Worm (Caenorhabditis elegans) whole organism, early embryonic: Measurements from ENCODE around the gene ifd-2.

ENCODE experiments used
- B0310.2 ChIP-seq: sonication (generic microtip); optimal IDR thresholded peaks from 2 replicates; lab custom pipeline; 2016; ENCODE audit warnings: mild to moderate bottlenecking, missing genetic modification characterization, missing compliant biosample characterization
- F13C5.2 ChIP-seq: sonication (generic microtip); optimal IDR thresholded peaks from 2 replicates; lab custom pipeline; 2017; ENCODE audit warnings: mild to moderate bottlenecking, missing genetic modification characterization, inconsistent platforms, missing compliant biosample characterization
- ama-1 ChIP-seq: fragments of 150-350 bp; optimal IDR thresholded peaks from 2 replicates; lab custom pipeline; 2014
- ceh-36 ChIP-seq: sonication (generic microtip); optimal IDR thresholded peaks from 2 replicates; lab custom pipeline; 2016; ENCODE audit warnings: missing genetic modification characterization, inconsistent platforms, missing compliant biosample characterization
- ets-7 ChIP-seq: sonication (generic microtip); optimal IDR thresholded peaks from 2 replicates; lab custom pipeline; 2016; ENCODE audit warnings: missing genotype, missing genetic modification characterization, missing compliant biosample characterization
- flt-1 ChIP-seq: fragments of 200-800 bp; sonication (Bioruptor generic); IDR thresholded peaks from 2 replicates; pipeline ENCODE4 v1.3.6; 2022; ENCODE audit warnings: missing genetic modification characterization, missing compliant biosample characterization
- hmbx-1 ChIP-seq: sonication (generic microtip); optimal IDR thresholded peaks from 2 replicates; lab custom pipeline; 2016; ENCODE audit warnings: mild to moderate bottlenecking, missing genetic modification characterization, missing compliant biosample characterization
- hmg-4 ChIP-seq: fragments of 200-800 bp; sonication (Bioruptor generic); optimal IDR thresholded peaks from 2 replicates; lab custom pipeline; 2018; ENCODE audit warnings: mild to moderate bottlenecking, missing genetic modification characterization, missing compliant biosample characterization
- pes-1 ChIP-seq: fragments of 200-800 bp; sonication (Bioruptor generic); IDR thresholded peaks from 2 replicates; pipeline ENCODE4 v1.3.6; 2022; ENCODE audit warnings: missing genetic modification reagents, missing genetic modification characterization, missing compliant biosample characterization
- scrt-1 ChIP-seq: fragments of 200-800 bp; sonication (Bioruptor generic); IDR thresholded peaks from 2 replicates; pipeline ENCODE4 v1.3.6; 2022; ENCODE audit warnings: missing genetic modification characterization, missing compliant biosample characterization
- tra-4 ChIP-seq: sonication (generic microtip); optimal IDR thresholded peaks from 2 replicates; lab custom pipeline; 2017; ENCODE audit warnings: missing genetic modification characterization, missing compliant biosample characterization

DNA sequence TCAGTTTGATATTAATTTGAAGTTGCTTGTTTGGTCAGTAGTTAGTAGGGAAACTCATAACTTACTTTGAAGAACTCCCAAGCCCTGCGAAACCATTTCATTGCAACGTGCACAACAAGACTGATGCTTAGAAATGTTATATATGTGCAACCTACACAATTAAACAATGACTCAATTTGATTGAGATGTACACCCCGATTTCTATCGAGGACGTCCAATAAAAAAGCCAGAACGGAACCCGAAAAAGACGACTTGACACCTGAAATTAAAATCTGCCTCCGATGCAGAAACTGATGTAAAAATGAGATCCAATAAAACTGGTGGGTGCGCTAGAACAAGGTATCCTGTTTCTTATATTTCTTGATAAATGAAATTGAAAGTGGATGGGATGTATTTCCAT, 30.9 kb downstream of the ifd-2 start, which contains the start of gene T04G9.6:
- TF ChIP-seq hmg-4 (no peak), ama-1 (no peak), flt-1 (no peak), hmbx-1 (tag; lab: Kevin White, UChicago) (no peak), ets-7 (tag; lab: Kevin White, UChicago) (no peak), scrt-1 (no peak), tra-4 (tag; lab: Kevin White, UChicago) (no peak), B0310.2 (tag; lab: Kevin White, UChicago) (no peak), F13C5.2 (tag; lab: Kevin White, UChicago) (no peak), pes-1 (GFP tag; lab: Robert Waterston, UW) (no peak), ceh-36 (tag; lab: Kevin White, UChicago) (no peak)
